Worm (Caenorhabditis elegans): Measurements from ENCODE around the gene nrf-5.

Gene nrf-5

DNA sequence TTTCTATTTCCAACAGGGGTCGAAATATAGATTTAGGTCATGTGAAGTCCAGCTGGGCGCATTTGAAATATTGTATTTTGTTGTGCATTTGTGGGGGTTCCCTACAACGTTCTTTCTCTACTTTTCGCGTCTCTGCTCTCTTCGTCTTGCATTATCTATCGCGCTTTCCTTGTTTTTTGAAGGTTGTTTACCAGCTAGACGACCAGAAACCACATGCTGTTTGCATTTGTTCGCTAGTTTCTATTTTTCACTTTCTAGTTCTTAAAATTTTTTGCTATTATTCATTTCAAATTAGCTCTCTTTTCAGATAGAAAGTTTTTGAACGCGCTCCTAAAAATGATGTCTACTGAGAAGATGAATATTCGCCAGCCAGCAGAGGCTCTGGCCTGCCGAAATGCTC is 11.4 kb downstream of the nrf-5 start, which contains the start of gene F55B12.10:
TSS of gene F55B12.10 (plus strand) at position 301 of the 400 bp plus-strand sequence.
- TF ChIP-seq nhr-77 (tag; optimal IDR thresholded peaks at IDR 0.05) (no peak), unc-62 (GFP tag; optimal IDR thresholded peaks at IDR 0.05 in 1 of 2) (peak in 1 of 2 experiments; percentile 35), unc-62 (tag; optimal IDR thresholded peaks at IDR 0.05) (no peak), skn-1 (tag; optimal IDR thresholded peaks at IDR 0.05) (no peak), pha-4 (GFP tag; IDR thresholded peaks at IDR 0.05) (no peak), pha-4 (tag; optimal IDR thresholded peaks at IDR 0.05) (no peak), zfp-2 (tag; optimal IDR thresholded peaks at IDR 0.05) (no peak), zag-1 (tag; optimal IDR thresholded peaks at IDR 0.05) (no peak), attf-4 (tag; optimal IDR thresholded peaks at IDR 0.05) (no peak), daf-12 (tag; optimal IDR thresholded peaks at IDR 0.05) (no peak), mdl-1 (tag; optimal IDR thresholded peaks at IDR 0.05) (peak in 1 of 2 experiments; percentile 66), nhr-28 (tag; optimal IDR thresholded peaks at IDR 0.05) (peak; percentile 10), F49E8.2 (tag; optimal IDR thresholded peaks at IDR 0.05; ENCODE audit: borderline replicate concordance) (no peak)

DNA sequence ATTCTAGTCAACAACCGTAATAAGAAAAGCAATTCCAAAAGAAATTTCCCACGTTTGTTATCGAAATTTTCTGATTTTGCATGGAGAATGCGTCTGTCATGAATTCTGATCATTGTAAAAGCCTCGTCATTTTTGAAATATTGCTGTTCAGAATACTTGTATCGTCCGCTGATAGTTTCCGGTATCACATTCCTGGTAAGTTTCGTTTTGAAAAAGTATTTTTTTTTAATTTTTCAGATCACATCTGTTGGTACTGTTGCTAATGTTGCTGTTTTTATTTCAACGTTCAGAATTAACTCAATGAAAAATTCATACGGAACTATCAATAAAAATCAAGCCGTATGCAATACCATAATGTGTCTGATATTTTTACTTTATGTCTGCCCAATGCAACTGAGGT is 12.8 kb downstream of the nrf-5 start, which contains the start of gene srx-17:
TSS of gene srx-17 (plus strand) at position 301 of the 400 bp plus-strand sequence.
- TF ChIP-seq madf-9 (GFP tag; conservative IDR thresholded peaks at IDR 0.05) (no peak), ztf-7 (tag; optimal IDR thresholded peaks at IDR 0.05) (no peak), aly-2 (tag; optimal IDR thresholded peaks at IDR 0.05) (no peak), ama-1 (optimal IDR thresholded peaks at IDR 0.05) (no peak), sdz-12 (GFP tag; optimal IDR thresholded peaks at IDR 0.05) (no peak), mxl-2 (GFP tag; conservative IDR thresholded peaks at IDR 0.05) (no peak), gei-8 (GFP tag; optimal IDR thresholded peaks at IDR 0.05) (no peak), skn-1 (tag; optimal IDR thresholded peaks at IDR 0.05) (no peak), hlh-11 (tag; optimal IDR thresholded peaks at IDR 0.05) (no peak), tra-1 (GFP tag; IDR thresholded peaks at IDR 0.05) (no peak)

ce11 chrV:13843147-13843546 is 15.1 kb downstream of the nrf-5 start, which contains the start of gene srx-130:
Gene srx-130 (plus strand): TSS chrV:13843447.
- TF ChIP-seq vab-7 (GFP tag; IDR thresholded peaks at IDR 0.05) = no peak
- TF ChIP-seq mes-2 (tag; optimal IDR thresholded peaks at IDR 0.05; ENCODE audit: poor library complexity, severe bottlenecking) = no peak
- no peak for TF ChIP-seq ceh-82 (tag; optimal IDR thresholded peaks at IDR 0.05)
- no peak for TF ChIP-seq Y105C5A.15 (GFP tag; IDR thresholded peaks at IDR 0.05)
- no peak for TF ChIP-seq php-3 (GFP tag; IDR thresholded peaks at IDR 0.05)

- TF ChIP-seq unc-62 (GFP tag; optimal IDR thresholded peaks at IDR 0.05 in 1 of 2) (no peak), unc-62 (tag; optimal IDR thresholded peaks at IDR 0.05) (no peak), daf-12 (tag; optimal IDR thresholded peaks at IDR 0.05) (no peak), nhr-77 (tag; optimal IDR thresholded peaks at IDR 0.05) (no peak), skn-1 (tag; optimal IDR thresholded peaks at IDR 0.05) (no peak), aha-1 (tag) (peak; percentile 33)
Measured at ce11 chrV:13845136-13845535, 17.1 kb downstream of the nrf-5 start, which contains the start of gene srx-131. Gene srx-131 (plus strand): TSS chrV:13845436.

DNA sequence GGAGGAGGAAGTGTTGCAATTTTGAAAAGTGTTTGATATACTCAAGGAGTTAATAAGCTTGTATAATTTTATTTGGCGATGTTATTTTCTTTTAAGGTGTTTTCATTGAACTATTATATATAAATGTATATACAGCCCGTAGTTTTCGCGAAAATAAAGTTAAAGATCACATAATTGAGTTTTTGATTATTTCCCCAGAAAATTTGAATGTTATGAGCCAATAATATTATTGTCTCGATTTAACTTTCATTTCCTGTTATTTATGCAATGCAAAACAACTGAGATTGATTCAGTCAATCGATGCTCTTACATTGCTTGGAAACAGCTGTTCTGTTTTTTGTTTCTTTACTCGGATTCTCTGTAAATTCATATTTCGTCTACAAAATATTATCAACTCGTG is 20.3 kb downstream of the nrf-5 start, which contains the start of gene srx-133:
TSS of gene srx-133 (plus strand) at position 301 of the 400 bp plus-strand sequence.
- no peak for TF ChIP-seq ZK337.2 (GFP tag; IDR thresholded peaks at IDR 0.05)
- peak; percentile 48 for TF ChIP-seq aha-1 (tag)
- no peak for TF ChIP-seq nhr-48 (tag; optimal IDR thresholded peaks at IDR 0.05)

DNA sequence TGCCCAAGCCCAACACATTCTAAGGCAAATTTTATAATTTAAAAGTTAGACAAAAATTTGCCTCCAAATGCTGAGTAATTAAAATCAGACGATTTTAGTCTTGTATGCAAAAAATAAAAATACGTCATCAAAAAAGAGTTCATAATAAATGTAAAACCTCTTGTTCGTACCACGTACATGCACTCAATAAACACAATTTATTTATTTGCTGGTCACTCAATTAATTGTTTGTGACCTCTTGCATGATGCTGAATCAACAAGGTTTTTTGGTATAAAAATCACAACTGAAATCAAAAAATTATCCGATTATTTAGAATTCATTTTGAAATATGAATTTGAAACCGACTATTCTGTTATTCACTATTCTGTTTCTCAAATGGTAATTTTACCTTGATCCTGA is 22.1 kb downstream of the nrf-5 start, which contains the start of gene hpx-2:
TSS of gene hpx-2 (plus strand) at position 301 of the 400 bp plus-strand sequence.
- TF ChIP-seq dpl-1 (GFP tag; optimal IDR thresholded peaks at IDR 0.05) (no peak), skn-1 (tag; optimal IDR thresholded peaks at IDR 0.05) (no peak)

Measured in whole organism, L4 larva.